Fruit fly (Drosophila melanogaster) S2 (cell line): ENCODE measurements around the gene CG32270.

ENCODE experiments used
- CG8478 ChIP-seq: fragments of >200 bp; optimal IDR thresholded peaks from 2 replicates; lab custom pipeline; 2018
- CTCF ChIP-seq, 2 experiments: fragments of >200 bp; optimal IDR thresholded peaks; 2 replicates each; lab custom pipeline; 2018

DNA sequence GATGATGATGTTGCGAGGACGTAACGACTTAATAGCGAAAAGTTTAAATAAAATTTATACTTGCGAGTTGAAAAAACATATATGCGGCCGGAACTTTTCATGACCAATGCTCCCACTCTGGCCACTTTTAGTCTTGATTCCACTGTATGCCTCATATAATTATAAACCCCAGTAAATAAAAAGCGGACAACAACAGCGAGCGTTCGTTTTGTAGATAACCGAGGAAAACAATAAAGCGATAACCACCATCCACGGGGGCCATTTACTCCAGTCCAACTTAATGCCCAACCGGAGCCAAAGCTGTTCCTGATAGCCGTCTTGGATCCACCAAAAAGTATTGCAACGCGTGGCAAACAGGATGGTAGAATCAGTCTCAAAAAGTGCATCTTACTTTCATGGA is 27.5 kb upstream of the CG32270 start:
- TF ChIP-seq CTCF (optimal IDR thresholded peaks at IDR 0.05; lab: Kevin White, UChicago) (no peak), CG8478 (lab: Kevin White, UChicago) (no peak)
